Worm (Caenorhabditis elegans) whole organism, mixed stage, embryonic: Measurements from ENCODE around the gene srw-140.

ENCODE experiments used
- ces-1 ChIP-seq: fragments of 150-350 bp; optimal IDR thresholded peaks from 2 replicates; lab custom pipeline; 2014; ENCODE audit warnings: missing biosample characterization, missing genetic modification reagents, missing genetic modification characterization
- ham-2 ChIP-seq: fragments of 200-800 bp; sonication (Bioruptor generic); optimal IDR thresholded peaks from 2 replicates; lab custom pipeline; 2018; ENCODE audit warnings: mild to moderate bottlenecking, missing genetic modification characterization, missing compliant biosample characterization

- TF ChIP-seq ham-2 (GFP tag; lab: Kevin White, UChicago) (no peak), ces-1 (GFP tag; lab: Kevin White, UChicago) (no peak)
Measured at ce11 chrV:5172833-5173232, 7.3 kb downstream of the srw-140 start, which contains the start of gene srt-65.
